Fruit fly (Drosophila melanogaster) whole organism, embryonic: ENCODE results near the gene f-cup.
A peak's percentile ranks its signal among the peaks of the same experiment; 100 is the strongest.

Experiments used
- Bdp1 ChIP-seq: fragments of 200-800 bp; sonication (Bioruptor generic); optimal IDR thresholded peaks from 3 replicates; lab custom pipeline; 2016; ENCODE audit warnings: missing biosample characterization, missing genetic modification characterization
- Bgb ChIP-seq: fragments of 200-800 bp; sonication (Bioruptor generic); IDR thresholded peaks from 2 replicates; pipeline ENCODE4 v1.3.6; 2022; ENCODE audit warnings: missing biosample characterization, missing genetic modification characterization; ENCODE audit not compliant: partially characterized antibody
- CG10267 ChIP-seq: fragments of 200-800 bp; sonication (Bioruptor generic); optimal IDR thresholded peaks from 2 replicates; lab custom pipeline; 2018; ENCODE audit warnings: missing biosample characterization, mild to moderate bottlenecking, missing genetic modification characterization, moderate library complexity
- CG10565 ChIP-seq: fragments of 200-800 bp; sonication (Bioruptor generic); optimal IDR thresholded peaks from 3 replicates; lab custom pipeline; 2016; ENCODE audit warnings: missing biosample characterization, mild to moderate bottlenecking, missing genetic modification characterization
- CG13424 ChIP-seq: fragments of 200-800 bp; sonication (Bioruptor generic); optimal IDR thresholded peaks from 2 replicates; lab custom pipeline; 2019; ENCODE audit warnings: missing biosample characterization, mild to moderate bottlenecking, missing genetic modification characterization, moderate library complexity
- CG15011 ChIP-seq: fragments of 200-800 bp; sonication (Bioruptor generic); optimal IDR thresholded peaks from 3 replicates; lab custom pipeline; 2018; ENCODE audit warnings: missing biosample characterization, mild to moderate bottlenecking, missing genetic modification characterization
- CG16813 ChIP-seq: fragments of 200-800 bp; sonication (Bioruptor generic); IDR thresholded peaks from 3 replicates; pipeline ENCODE4 v1.3.6; 2022; ENCODE audit warnings: missing biosample characterization, missing genetic modification characterization; ENCODE audit not compliant: partially characterized antibody
- CG17568 ChIP-seq: fragments of 200-800 bp; sonication (Bioruptor generic); optimal IDR thresholded peaks from 2 replicates; lab custom pipeline; 2018; ENCODE audit warnings: missing biosample characterization, mild to moderate bottlenecking, missing genetic modification characterization, moderate library complexity
- CG17802 ChIP-seq: fragments of 200-800 bp; sonication (Bioruptor generic); optimal IDR thresholded peaks from 2 replicates; lab custom pipeline; 2018; ENCODE audit warnings: missing biosample characterization, mild to moderate bottlenecking, missing genetic modification characterization, moderate library complexity
- CG18599 ChIP-seq: fragments of 200-800 bp; sonication (Bioruptor generic); optimal IDR thresholded peaks from 3 replicates; lab custom pipeline; 2017; ENCODE audit warnings: missing biosample characterization, missing genetic modification characterization, mild to moderate bottlenecking, moderate library complexity, missing genetic modification reagents
- CG31441 ChIP-seq: fragments of 200-800 bp; sonication (Bioruptor generic); IDR thresholded peaks from 2 replicates; pipeline ENCODE4 v1.3.6; 2022; ENCODE audit warnings: missing biosample characterization, missing genetic modification characterization
- CG3281 ChIP-seq: fragments of 200-800 bp; sonication (Bioruptor generic); optimal IDR thresholded peaks from 3 replicates; lab custom pipeline; 2017; ENCODE audit warnings: missing biosample characterization, mild to moderate bottlenecking, missing genetic modification characterization
- CG4328 ChIP-seq: fragments of 200-800 bp; sonication (Bioruptor generic); optimal IDR thresholded peaks from 3 replicates; lab custom pipeline; 2017; ENCODE audit warnings: missing biosample characterization, missing genetic modification reagents, missing genetic modification characterization
- CG6689 ChIP-seq: fragments of 200-800 bp; sonication (Bioruptor generic); IDR thresholded peaks from 2 replicates; pipeline ENCODE4 v1.3.6; 2022; ENCODE audit warnings: missing biosample characterization, missing genetic modification characterization
- CG6765 ChIP-seq: fragments of 200-800 bp; sonication (Bioruptor generic); optimal IDR thresholded peaks from 3 replicates; lab custom pipeline; 2017; ENCODE audit warnings: missing biosample characterization, mild to moderate bottlenecking, missing genetic modification characterization
- CG6791 ChIP-seq: fragments of 200-800 bp; sonication (Bioruptor generic); IDR thresholded peaks from 3 replicates; pipeline ENCODE4 v1.3.6; 2022; ENCODE audit warnings: missing biosample characterization, missing genetic modification characterization; ENCODE audit not compliant: partially characterized antibody
- CG7839 ChIP-seq: fragments of 200-800 bp; sonication (Bioruptor generic); optimal IDR thresholded peaks from 3 replicates; lab custom pipeline; 2018; ENCODE audit warnings: missing biosample characterization, mild to moderate bottlenecking, missing genetic modification characterization, moderate library complexity
- CG7928 ChIP-seq: fragments of 200-800 bp; sonication (Bioruptor generic); optimal IDR thresholded peaks from 2 replicates; lab custom pipeline; 2017; ENCODE audit warnings: missing biosample characterization, mild to moderate bottlenecking, missing genetic modification characterization
- CG8388 ChIP-seq: fragments of 200-800 bp; sonication (Bioruptor generic); optimal IDR thresholded peaks from 2 replicates; lab custom pipeline; 2019; ENCODE audit warnings: missing biosample characterization, mild to moderate bottlenecking, missing genetic modification characterization, moderate library complexity
- CG9817 ChIP-seq: fragments of 200-800 bp; sonication (Bioruptor generic); optimal IDR thresholded peaks from 2 replicates; lab custom pipeline; 2018; ENCODE audit warnings: missing biosample characterization, mild to moderate bottlenecking, missing genetic modification characterization, moderate library complexity
- CG9876 ChIP-seq: fragments of 200-800 bp; sonication (Bioruptor generic); optimal IDR thresholded peaks from 2 replicates; lab custom pipeline; 2016; ENCODE audit warnings: missing biosample characterization, missing genetic modification characterization
- CkIIα-i1 ChIP-seq: fragments of 200-800 bp; sonication (Bioruptor generic); IDR thresholded peaks from 2 replicates; pipeline ENCODE4 v1.3.6; 2022; ENCODE audit warnings: missing biosample characterization, missing genetic modification characterization
- Dip2 ChIP-seq: fragments of 200-800 bp; sonication (Bioruptor generic); IDR thresholded peaks from 2 replicates; pipeline ENCODE4 v1.3.6; 2022; ENCODE audit warnings: missing biosample characterization, missing genetic modification characterization
- E2f1 ChIP-seq: fragments of 200-800 bp; sonication (Bioruptor generic); IDR thresholded peaks from 2 replicates; pipeline ENCODE4 v1.3.6; 2022; ENCODE audit warnings: missing biosample characterization, missing genetic modification characterization
- HLH4C ChIP-seq: fragments of 200-800 bp; sonication (Bioruptor generic); IDR thresholded peaks from 3 replicates; pipeline ENCODE4 v1.3.6; 2022; ENCODE audit warnings: missing biosample characterization, missing genetic modification characterization; ENCODE audit not compliant: partially characterized antibody
- HmgZ ChIP-seq: fragments of 200-800 bp; sonication (Bioruptor generic); optimal IDR thresholded peaks from 2 replicates; lab custom pipeline; 2018; ENCODE audit warnings: missing biosample characterization, mild to moderate bottlenecking, missing genetic modification characterization
- Hr39 ChIP-seq: fragments of >200 bp; optimal IDR thresholded peaks from 2 replicates; lab custom pipeline; 2017
- Hsf ChIP-seq: fragments of 200-800 bp; sonication (Bioruptor generic); optimal IDR thresholded peaks from 3 replicates; lab custom pipeline; 2016; ENCODE audit warnings: missing biosample characterization, missing genetic modification characterization
- MBD-R2 ChIP-seq: fragments of 200-800 bp; sonication (Bioruptor generic); IDR thresholded peaks from 2 replicates; pipeline ENCODE4 v1.3.6; 2022; ENCODE audit warnings: missing biosample characterization, missing genetic modification characterization
- Myb ChIP-seq: fragments of 200-800 bp; sonication (Bioruptor generic); optimal IDR thresholded peaks from 2 replicates; lab custom pipeline; 2016; ENCODE audit warnings: missing biosample characterization, missing genetic modification characterization
- NC2β ChIP-seq: fragments of 200-800 bp; sonication (Bioruptor generic); optimal IDR thresholded peaks from 2 replicates; lab custom pipeline; 2016; ENCODE audit warnings: missing biosample characterization, missing genetic modification characterization
- PHDP ChIP-seq: fragments of 200-800 bp; sonication (Bioruptor generic); optimal IDR thresholded peaks from 3 replicates; lab custom pipeline; 2018; ENCODE audit warnings: missing biosample characterization, mild to moderate bottlenecking, missing genetic modification characterization, moderate library complexity
- Ssrp ChIP-seq: fragments of 200-800 bp; sonication (Bioruptor generic); optimal IDR thresholded peaks from 2 replicates; lab custom pipeline; 2018; ENCODE audit warnings: missing biosample characterization, mild to moderate bottlenecking, missing genetic modification characterization, moderate library complexity
- TFAM ChIP-seq: fragments of 200-800 bp; sonication (Bioruptor generic); optimal IDR thresholded peaks from 2 replicates; lab custom pipeline; 2017; ENCODE audit warnings: missing biosample characterization, missing genetic modification characterization, inconsistent platforms
- Xbp1 ChIP-seq: fragments of 200-800 bp; sonication (Bioruptor generic); optimal IDR thresholded peaks from 3 replicates; lab custom pipeline; 2016; ENCODE audit warnings: missing biosample characterization, mild to moderate bottlenecking, missing genetic modification characterization
- al ChIP-seq: fragments of 200-800 bp; sonication (Bioruptor generic); IDR thresholded peaks from 2 replicates; pipeline ENCODE4 v1.3.6; 2022; ENCODE audit warnings: missing biosample characterization, missing genetic modification characterization
- bbx ChIP-seq: fragments of 200-800 bp; sonication (Bioruptor generic); IDR thresholded peaks from 2 replicates; pipeline ENCODE4 v1.3.6; 2022; ENCODE audit warnings: missing biosample characterization, missing genetic modification characterization; ENCODE audit not compliant: partially characterized antibody
- bigmax ChIP-seq: fragments of 200-800 bp; sonication (Bioruptor generic); optimal IDR thresholded peaks from 2 replicates; lab custom pipeline; 2018; ENCODE audit warnings: missing biosample characterization, mild to moderate bottlenecking, missing genetic modification characterization
- dimm ChIP-seq: fragments of 200-800 bp; sonication (Bioruptor generic); IDR thresholded peaks from 2 replicates; pipeline ENCODE4 v1.3.6; 2022; ENCODE audit warnings: missing biosample characterization, missing genetic modification characterization
- fd96Cb ChIP-seq: fragments of 200-800 bp; sonication (Bioruptor generic); optimal IDR thresholded peaks from 2 replicates; lab custom pipeline; 2018; ENCODE audit warnings: missing biosample characterization, mild to moderate bottlenecking, missing genetic modification characterization, moderate library complexity
- grau ChIP-seq: fragments of 200-800 bp; optimal IDR thresholded peaks from 3 replicates; lab custom pipeline; 2019; ENCODE audit warnings: missing biosample characterization, mild to moderate bottlenecking, missing genetic modification characterization, moderate library complexity
- gro ChIP-seq: fragments of 200-800 bp; sonication (Bioruptor generic); optimal IDR thresholded peaks from 2 replicates; lab custom pipeline; 2016; ENCODE audit warnings: missing biosample characterization, missing genetic modification characterization
- knrl ChIP-seq: fragments of 200-800 bp; sonication (Bioruptor generic); IDR thresholded peaks from 3 replicates; pipeline ENCODE4 v1.3.6; 2022; ENCODE audit warnings: missing biosample characterization, missing genetic modification characterization; ENCODE audit not compliant: partially characterized antibody
- maf-S ChIP-seq: fragments of 200-800 bp; sonication (Bioruptor generic); optimal IDR thresholded peaks from 2 replicates; lab custom pipeline; 2016; ENCODE audit warnings: missing biosample characterization, missing genetic modification characterization
- nau ChIP-seq: fragments of 200-800 bp; sonication (Bioruptor generic); optimal IDR thresholded peaks from 3 replicates; lab custom pipeline; 2017; ENCODE audit warnings: missing biosample characterization, mild to moderate bottlenecking, missing genetic modification characterization, missing genetic modification reagents
- onecut ChIP-seq: fragments of 200-800 bp; sonication (Bioruptor generic); IDR thresholded peaks from 2 replicates; pipeline ENCODE4 v1.3.6; 2022; ENCODE audit warnings: missing biosample characterization, missing genetic modification characterization
- sens ChIP-seq: fragments of 200-800 bp; sonication (Bioruptor generic); peaks from one replicate; lab custom pipeline; 2016; ENCODE audit warnings: missing biosample characterization, missing genetic modification characterization
- sisA ChIP-seq: fragments of 200-800 bp; sonication (Bioruptor generic); IDR thresholded peaks from 2 replicates; pipeline ENCODE4 v1.3.6; 2022; ENCODE audit warnings: missing biosample characterization, missing genetic modification characterization
- slbo ChIP-seq: fragments of 200-800 bp; sonication (Bioruptor generic); IDR thresholded peaks from 2 replicates; pipeline ENCODE4 v1.3.6; 2022; ENCODE audit warnings: missing biosample characterization, missing genetic modification characterization

The f-cup gene

dm6 chr3R:13660924-13661659 is 39.5 kb downstream of the f-cup start, which contains the start of gene B52 (continued):
- peak; percentile 60 for TF ChIP-seq CG18599
- peak; percentile 39 for TF ChIP-seq gro (GFP tag; lab: Kevin White, UChicago)
- no peak for TF ChIP-seq CG10565
- peak; percentile 42 for TF ChIP-seq CG9876
- TF ChIP-seq CG6765, result peak; percentile 85
- TF ChIP-seq Dip2 (GFP tag; lab: Robert Waterston, UW), result no peak
- TF ChIP-seq sens (GFP tag; lab: Kevin White, UChicago), result peak; percentile 87
- TF ChIP-seq MBD-R2 (GFP tag; lab: Robert Waterston, UW), result peak; percentile 49
- peak; percentile 76; the same call in 2 of the 3 replicates for TF ChIP-seq CG6791
- peak; percentile 53; the same call in 1 of the 2 replicates for TF ChIP-seq al (GFP tag; lab: Robert Waterston, UW)
- TF ChIP-seq maf-S (GFP tag; lab: Kevin White, UChicago), result peak; percentile 42
- no peak for TF ChIP-seq nau (GFP tag; lab: Kevin White, UChicago)
- peak; percentile 85 for TF ChIP-seq NC2β (GFP tag; lab: Kevin White, UChicago)
- peak; percentile 55; the same call in 1 of the 2 replicates for TF ChIP-seq Bgb (GFP tag; lab: Robert Waterston, UW)
- TF ChIP-seq CkIIα-i1, result no peak
- TF ChIP-seq sisA (GFP tag; lab: Robert Waterston, UW), result peak; percentile 62
- TF ChIP-seq CG6689, result peak; percentile 43
- peak; percentile 35 for TF ChIP-seq Xbp1 (GFP tag; lab: Kevin White, UChicago)
- peak; percentile 65 for TF ChIP-seq Hsf (GFP tag; lab: Kevin White, UChicago)
- peak; percentile 37 for TF ChIP-seq CG10267 (tag; lab: Kevin White, UChicago)
- TF ChIP-seq CG31441 (GFP tag; lab: Robert Waterston, UW), result no peak; the same call in none of the 2 replicates
- TF ChIP-seq Bdp1, result peak; percentile 45
- TF ChIP-seq E2f1, result peak; percentile 84
- peak; percentile 16 for TF ChIP-seq CG7928 (GFP tag; lab: Kevin White, UChicago)
- no peak for TF ChIP-seq dimm (GFP tag; lab: Robert Waterston, UW)
- TF ChIP-seq bbx (GFP tag; lab: Robert Waterston, UW), result peak; percentile 63; the same call in 1 of the 2 replicates
- TF ChIP-seq Myb (GFP tag; lab: Kevin White, UChicago), result peak; percentile 35
- TF ChIP-seq CG7839 (tag; lab: Kevin White, UChicago), result no peak
- TF ChIP-seq slbo (GFP tag; lab: Robert Waterston, UW), result peak; percentile 68
- no peak for TF ChIP-seq Ssrp (tag; lab: Kevin White, UChicago)
- no peak for TF ChIP-seq TFAM
- TF ChIP-seq Hr39, result no peak
- peak; percentile 61 for TF ChIP-seq HmgZ (tag; lab: Kevin White, UChicago)
- peak; percentile 77 for TF ChIP-seq CG17568
- peak; percentile 40 for TF ChIP-seq CG8388 (GFP tag; lab: Kevin White, UChicago)
- peak; percentile 41 for TF ChIP-seq grau (tag; lab: Kevin White, UChicago)
- peak; percentile 17 for TF ChIP-seq CG13424
- TF ChIP-seq HLH4C (GFP tag; lab: Robert Waterston, UW), result peak; percentile 52; the same call in 2 of the 3 replicates
- TF ChIP-seq CG15011 (GFP tag; lab: Kevin White, UChicago), result peak; percentile 51
- peak; percentile 60 for TF ChIP-seq CG16813 (GFP tag; lab: Robert Waterston, UW)
- peak; percentile 69 for TF ChIP-seq CG4328 (GFP tag; lab: Kevin White, UChicago)
- peak; percentile 70 for TF ChIP-seq PHDP (tag; lab: Kevin White, UChicago)
- peak; percentile 93 for TF ChIP-seq CG17802 (tag; lab: Kevin White, UChicago)
- TF ChIP-seq CG9817 (tag; lab: Kevin White, UChicago), result peak; percentile 35
- TF ChIP-seq CG3281, result peak; percentile 81
- peak; percentile 59 for TF ChIP-seq knrl (GFP tag; lab: Robert Waterston, UW)
- peak; percentile 51 for TF ChIP-seq bigmax
- peak; percentile 77 for TF ChIP-seq onecut (GFP tag; lab: Robert Waterston, UW)
- peak; percentile 31 for TF ChIP-seq fd96Cb (tag; lab: Kevin White, UChicago)
